Worm (Caenorhabditis elegans): ENCODE results near the gene C03E10.1.
A peak's percentile ranks its signal among the peaks of the same experiment; 100 is the strongest.

Gene C03E10.1

DNA sequence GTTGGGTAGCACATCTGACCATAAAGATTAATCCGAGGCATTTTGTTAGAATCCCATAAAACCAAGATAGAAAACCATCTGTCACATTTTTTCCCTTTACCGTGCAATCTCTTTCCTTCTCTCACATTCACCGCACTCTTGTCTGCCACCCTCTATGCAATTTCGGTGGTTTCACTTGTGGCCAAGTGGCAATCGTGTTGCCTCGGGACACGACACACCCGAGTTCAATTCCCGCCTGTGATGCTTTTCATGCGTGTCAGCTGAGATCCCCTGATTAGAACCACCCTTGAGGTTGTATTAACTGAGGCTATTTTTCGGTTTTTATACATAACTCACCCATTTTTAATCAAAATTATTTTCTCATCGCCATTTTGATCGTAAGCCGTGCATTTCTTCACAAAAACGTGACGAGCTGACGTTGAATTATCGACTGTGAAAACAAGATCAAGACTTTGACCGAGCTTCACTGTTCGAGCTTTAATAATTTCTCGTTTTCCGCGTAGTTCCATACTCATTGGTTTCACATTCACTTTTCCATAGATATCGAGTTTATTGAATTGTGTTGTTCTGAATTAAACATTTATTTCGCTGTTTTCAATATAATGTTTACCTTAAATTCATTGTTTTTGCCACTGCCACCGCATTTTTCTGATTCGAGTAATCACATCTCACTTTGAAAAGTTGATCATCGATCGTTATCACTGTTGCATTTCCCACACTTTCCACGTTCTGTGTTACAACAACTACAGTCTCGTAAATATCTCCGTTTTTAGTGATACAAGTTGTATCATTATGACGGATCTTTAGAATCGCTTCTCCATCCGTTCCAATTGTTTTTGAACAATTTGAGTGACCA, 23.3 kb downstream of the C03E10.1 start (continued):
- TF ChIP-seq zip-2 (tag; optimal IDR thresholded peaks at IDR 0.05) (no peak), daf-12 (tag; optimal IDR thresholded peaks at IDR 0.05) (no peak), T20F7.1 (GFP tag; optimal IDR thresholded peaks at IDR 0.05) (peak; percentile 71), daf-8 (GFP tag; IDR thresholded peaks at IDR 0.05) (0 out of 2 replicates have a peak, but pooled peaks have one; percentile 59), madf-5 (GFP tag; IDR thresholded peaks at IDR 0.05) (peak; percentile 97 to 99), aha-1 (tag) (peak; percentile 93), unc-62 (GFP tag; optimal IDR thresholded peaks at IDR 0.05 in 1 of 2) (peak in 1 of 2 experiments; percentile 84), unc-62 (tag; optimal IDR thresholded peaks at IDR 0.05) (peak; percentile 65), nhr-77 (tag; optimal IDR thresholded peaks at IDR 0.05) (peak; percentile 76), tag-97 (GFP tag; IDR thresholded peaks at IDR 0.05) (0 out of 2 replicates have a peak, but pooled peaks have one; percentile 85), nhr-42 (GFP tag; IDR thresholded peaks at IDR 0.05) (peak; percentile 95), unc-130 (GFP tag; optimal IDR thresholded peaks at IDR 0.05) (peak; percentile 96), pha-4 (GFP tag; IDR thresholded peaks at IDR 0.05) (peak; percentile 99), pha-4 (tag; optimal IDR thresholded peaks at IDR 0.05) (no peak), arid-1 (GFP tag; conservative IDR thresholded peaks at IDR 0.05) (peak; percentile 98), dmd-8 (GFP tag; IDR thresholded peaks at IDR 0.05) (peak; percentile 100), F37D6.2 (tag; optimal IDR thresholded peaks at IDR 0.05) (peak; percentile 68), lin-29 (GFP tag; IDR thresholded peaks at IDR 0.05) (peak; percentile 92), nhr-6 (tag; optimal IDR thresholded peaks at IDR 0.05) (peak; percentile 84), mxl-3 (GFP tag; optimal IDR thresholded peaks at IDR 0.05) (peak; percentile 95), nhr-25 (tag; optimal IDR thresholded peaks at IDR 0.05; ENCODE audit: borderline replicate concordance, insufficient read depth) (peak; percentile 79), lsy-2 (tag; optimal IDR thresholded peaks at IDR 0.05) (peak; percentile 39 to 78), egl-27 (tag; optimal IDR thresholded peaks at IDR 0.05) (no peak), daf-19 (GFP tag; conservative IDR thresholded peaks at IDR 0.05) (peak; percentile 98), cey-2 (tag; optimal IDR thresholded peaks at IDR 0.05; ENCODE audit: borderline replicate concordance, insufficient read depth) (peak; percentile 87), skn-1 (tag; optimal IDR thresholded peaks at IDR 0.05) (no peak), nhr-111 (GFP tag; optimal IDR thresholded peaks at IDR 0.05) (peak; percentile 98), Y105C5A.15 (GFP tag; IDR thresholded peaks at IDR 0.05) (peak; percentile 100), lin-39 (tag; optimal IDR thresholded peaks at IDR 0.05) (no peak), rbr-2 (tag; optimal IDR thresholded peaks at IDR 0.05) (peak; percentile 90), F44E2.7 (GFP tag; IDR thresholded peaks at IDR 0.05) (peak; percentile 99), mxl-2 (GFP tag; conservative IDR thresholded peaks at IDR 0.05) (peak; percentile 94)

DNA sequence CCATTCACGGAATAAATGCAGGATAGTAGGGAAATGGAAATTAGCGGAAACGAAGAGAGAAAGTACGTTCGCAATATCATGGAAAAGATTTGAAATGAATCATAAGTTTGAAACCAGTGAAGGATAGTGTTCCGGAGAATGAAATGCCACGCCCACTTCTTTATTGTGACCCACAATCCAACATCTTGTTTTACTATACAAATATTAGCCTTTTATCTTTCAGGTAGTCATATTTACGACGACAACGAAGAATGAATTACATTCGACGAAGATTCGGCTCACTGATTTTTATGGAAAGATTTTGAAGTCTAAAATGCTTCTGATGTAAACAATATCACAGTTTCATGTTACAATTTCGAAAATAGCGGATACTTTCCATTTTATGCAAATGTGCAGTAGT, 25.8 kb downstream of the C03E10.1 start, which contains the start of gene cutl-18:
cutl-18 (minus strand) TSS at position 101 of the 400 bp plus-strand sequence.
- peak; percentile 13 for TF ChIP-seq aha-1 (tag)
- TF ChIP-seq F49E8.2 (tag; optimal IDR thresholded peaks at IDR 0.05; ENCODE audit: borderline replicate concordance), result no peak
- no peak for TF ChIP-seq spr-3 (GFP tag; optimal IDR thresholded peaks at IDR 0.05)
- no peak for TF ChIP-seq ceh-82 (tag; optimal IDR thresholded peaks at IDR 0.05)
- TF ChIP-seq nhr-25 (tag; optimal IDR thresholded peaks at IDR 0.05; ENCODE audit: borderline replicate concordance, insufficient read depth), result no peak
- TF ChIP-seq nhr-10 (tag; optimal IDR thresholded peaks at IDR 0.05), result no peak
- no peak for TF ChIP-seq snpc-4 (tag; optimal IDR thresholded peaks at IDR 0.05)
- TF ChIP-seq ZK337.2 (GFP tag; IDR thresholded peaks at IDR 0.05), result no peak

DNA sequence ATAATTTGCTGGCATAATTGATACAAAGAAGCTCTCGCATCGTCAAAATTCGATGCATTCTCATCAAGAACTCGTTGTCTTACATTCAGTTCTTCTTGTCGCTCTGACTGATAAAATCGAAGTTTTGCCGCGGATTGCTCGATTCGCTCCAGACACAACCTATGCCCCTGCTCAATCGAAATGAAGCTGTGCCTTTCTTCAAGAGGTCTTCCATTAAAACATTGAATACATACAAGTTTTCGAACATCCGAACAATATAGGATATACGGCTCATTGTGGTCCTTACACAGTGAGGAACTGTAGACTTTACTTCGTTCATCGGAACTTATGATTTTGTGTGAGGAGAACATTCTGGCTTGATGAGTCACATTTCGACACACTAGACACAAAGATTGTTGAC, 29.9 kb downstream of the C03E10.1 start:
- TF ChIP-seq aha-1 (tag) (peak; percentile 72), snpc-1.2 (GFP tag; IDR thresholded peaks at IDR 0.05) (no peak), T20F7.1 (GFP tag; optimal IDR thresholded peaks at IDR 0.05) (no peak), spr-1 (tag; optimal IDR thresholded peaks at IDR 0.05) (no peak), unc-62 (GFP tag; optimal IDR thresholded peaks at IDR 0.05 in 1 of 2) (peak in 1 of 2 experiments; percentile 8), unc-62 (tag; optimal IDR thresholded peaks at IDR 0.05) (no peak)

Measured in whole organism, L4 larva.